Fruit fly (Drosophila melanogaster): ENCODE measurements around the gene Sirt2.

Gene Sirt2

dm6 chr3R:20288069-20288468 is 40.2 kb upstream of the Sirt2 start (continued):
- TF ChIP-seq CG6765 (GFP tag; optimal IDR thresholded peaks at IDR 0.05) (no peak), CG30403 (GFP tag; optimal IDR thresholded peaks at IDR 0.05) (no peak), MESR4 (GFP tag; optimal IDR thresholded peaks at IDR 0.05) (no peak), twi (tag; optimal IDR thresholded peaks at IDR 0.05) (peak; percentile 31), CG16779 (GFP tag; IDR thresholded peaks at IDR 0.05) (no peak), z (GFP tag; IDR thresholded peaks at IDR 0.05) (no peak), CG3847 (GFP tag; IDR thresholded peaks at IDR 0.05) (no peak), BtbVII (GFP tag; optimal IDR thresholded peaks at IDR 0.05) (no peak), CG4360 (GFP tag; IDR thresholded peaks at IDR 0.05) (0 out of 2 replicates have a peak, but pooled peaks have one; percentile 41)

DNA sequence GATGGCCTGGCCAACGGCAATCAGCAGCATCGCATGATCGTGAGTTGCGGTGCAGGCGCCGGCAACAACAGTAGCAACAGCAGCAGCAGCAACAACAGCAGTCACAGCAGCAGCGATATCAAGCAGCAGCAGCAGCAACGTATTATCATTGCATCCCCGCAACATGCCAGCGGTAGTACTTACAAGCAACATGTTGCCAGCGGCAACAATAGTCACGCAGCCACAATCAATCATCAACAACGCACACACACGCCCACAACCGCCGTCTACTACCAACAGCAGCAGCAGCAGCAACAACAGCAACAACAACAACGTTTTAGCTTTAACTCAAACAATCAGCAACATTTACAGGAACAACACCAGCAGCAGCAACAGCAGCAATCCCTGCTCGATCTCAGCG is 39.7 kb upstream of the Sirt2 start:
- TF ChIP-seq CG11504 (tag; optimal IDR thresholded peaks at IDR 0.05): peak; percentile 93
- peak; percentile 21 for TF ChIP-seq D (optimal IDR thresholded peaks at IDR 0.05)
- TF ChIP-seq D (GFP tag; optimal IDR thresholded peaks at IDR 0.05): no peak
- TF ChIP-seq trh (GFP tag; optimal IDR thresholded peaks at IDR 0.05): no peak
- TF ChIP-seq ro (GFP tag; IDR thresholded peaks at IDR 0.05): no peak
- TF ChIP-seq CG5180 (GFP tag; optimal IDR thresholded peaks at IDR 0.05): peak; percentile 43
- TF ChIP-seq Deaf1 (tag; optimal IDR thresholded peaks at IDR 0.05): no peak
- no peak for TF ChIP-seq jing (GFP tag; optimal IDR thresholded peaks at IDR 0.05)
- no peak for TF ChIP-seq Oaz (GFP tag; IDR thresholded peaks at IDR 0.05)
- no peak for TF ChIP-seq Asciz (GFP tag; optimal IDR thresholded peaks at IDR 0.05)

DNA sequence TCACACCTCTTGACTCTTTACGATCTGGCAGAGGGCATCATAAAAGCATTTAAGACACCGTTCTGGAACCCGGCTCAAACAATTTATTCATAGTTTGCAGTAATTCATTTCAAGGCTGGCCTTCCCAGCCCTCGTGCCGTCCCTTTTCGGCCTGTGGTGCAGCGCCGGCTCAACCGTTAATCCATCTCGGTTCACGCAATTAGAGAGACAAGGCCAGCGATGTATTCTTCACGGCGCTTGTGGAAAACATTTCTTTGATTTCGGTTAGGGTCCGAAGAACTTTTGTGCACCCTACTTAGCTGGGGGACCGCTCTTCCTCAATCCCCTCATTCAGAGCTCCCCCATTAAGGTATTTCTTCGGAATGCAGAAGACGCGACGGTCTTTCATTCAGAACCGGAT is 37.2 kb upstream of the Sirt2 start:
- TF ChIP-seq h (optimal IDR thresholded peaks at IDR 0.05) (no peak), CG6254 (GFP tag; optimal IDR thresholded peaks at IDR 0.05) (no peak), HHEX (GFP tag; optimal IDR thresholded peaks at IDR 0.05) (no peak), vvl (GFP tag; IDR thresholded peaks at IDR 0.05) (peak; percentile 33; the same call in 1 of the 2 replicates), Dfd (GFP tag; optimal IDR thresholded peaks at IDR 0.05) (no peak), CG10462 (GFP tag; optimal IDR thresholded peaks at IDR 0.05) (no peak), Stat92E (GFP tag; optimal IDR thresholded peaks at IDR 0.05) (peak in 1 of 3 experiments; percentile 62), dati (GFP tag; IDR thresholded peaks at IDR 0.05) (no peak), oc (tag; optimal IDR thresholded peaks at IDR 0.05) (peak; percentile 82), sens (GFP tag) (no peak), CG7987 (GFP tag; optimal IDR thresholded peaks at IDR 0.05) (no peak), Gsc (GFP tag; IDR thresholded peaks at IDR 0.05) (no peak), Aef1 (GFP tag; IDR thresholded peaks at IDR 0.05) (no peak), zen (tag; optimal IDR thresholded peaks at IDR 0.05) (peak; percentile 81), CG1832 (GFP tag; optimal IDR thresholded peaks at IDR 0.05) (peak; percentile 70), az2 (GFP tag; optimal IDR thresholded peaks at IDR 0.05) (no peak), Hr78 (GFP tag; optimal IDR thresholded peaks at IDR 0.05) (peak in 1 of 2 experiments; percentile 86), Awh (GFP tag; IDR thresholded peaks at IDR 0.05) (0 out of 2 replicates have a peak, but pooled peaks have one; percentile 23), ham (GFP tag; IDR thresholded peaks at IDR 0.05) (no peak), dmrt99B (tag; optimal IDR thresholded peaks at IDR 0.05) (no peak), CG1233 (GFP tag; optimal IDR thresholded peaks at IDR 0.05) (no peak), kni (GFP tag; optimal IDR thresholded peaks at IDR 0.05) (peak; percentile 82), CG31365 (tag; optimal IDR thresholded peaks at IDR 0.05) (no peak), hkb (optimal IDR thresholded peaks at IDR 0.05) (no peak), hkb (GFP tag; IDR thresholded peaks at IDR 0.05) (no peak), btn (GFP tag; optimal IDR thresholded peaks at IDR 0.05) (no peak), sna (GFP tag; IDR thresholded peaks at IDR 0.05; ENCODE audit: partially characterized antibody) (no peak), tll (GFP tag; optimal IDR thresholded peaks at IDR 0.05) (peak in 1 of 2 experiments; percentile 86), CG7556 (GFP tag; optimal IDR thresholded peaks at IDR 0.05) (no peak), D19A (tag; optimal IDR thresholded peaks at IDR 0.05) (no peak), tio (GFP tag; optimal IDR thresholded peaks at IDR 0.05) (no peak)
